Worm (Caenorhabditis elegans): Measurements from ENCODE around the gene phf-34.

phf-34 gene

DNA sequence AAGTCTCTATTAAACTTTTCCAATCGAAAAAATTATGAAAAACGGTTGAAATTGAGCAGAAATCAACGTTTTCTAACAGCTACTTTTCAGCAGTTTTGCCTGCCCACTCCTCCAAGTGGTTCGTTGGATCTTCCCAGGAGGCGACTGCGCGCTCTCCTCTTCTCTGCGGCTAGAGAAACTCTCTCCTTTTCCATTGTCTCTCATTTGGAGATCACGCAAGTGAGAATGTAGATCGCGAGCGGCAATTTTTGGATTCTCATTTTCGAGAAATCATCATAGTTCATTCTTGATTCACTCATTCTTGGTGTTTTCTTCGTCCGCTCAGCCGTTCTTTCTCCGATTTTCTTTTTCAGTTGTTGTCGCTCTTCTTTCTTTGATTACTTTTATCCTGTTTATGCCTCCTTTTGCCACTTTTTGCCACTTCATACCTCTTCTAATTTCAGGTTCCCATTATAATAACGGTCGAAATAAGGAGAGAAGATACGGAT is 15.4 kb downstream of the phf-34 start, which contains the start of gene mrp-4:
Gene mrp-4 (plus strand): TSS at position 438 of the 488 bp plus-strand sequence.
- no peak for TF ChIP-seq zip-2 (tag; optimal IDR thresholded peaks at IDR 0.05)
- peak in 1 of 2 experiments; percentile 33 for TF ChIP-seq unc-62 (GFP tag; optimal IDR thresholded peaks at IDR 0.05 in 1 of 2)
- no peak for TF ChIP-seq unc-62 (tag; optimal IDR thresholded peaks at IDR 0.05)

ce11 chrX:9882572-9882971 is 16.7 kb downstream of the phf-34 start:
- TF ChIP-seq hlh-11 (tag; optimal IDR thresholded peaks at IDR 0.05) = peak; percentile 46
- TF ChIP-seq pqm-1 (tag; optimal IDR thresholded peaks at IDR 0.05) = peak; percentile 59
- no peak for TF ChIP-seq daf-16 (GFP tag; optimal IDR thresholded peaks at IDR 0.05)
- TF ChIP-seq daf-16 (tag; optimal IDR thresholded peaks at IDR 0.05) = peak; percentile 76
- TF ChIP-seq skn-1 (tag; optimal IDR thresholded peaks at IDR 0.05) = no peak
- peak; percentile 56 for TF ChIP-seq dmd-6 (GFP tag; IDR thresholded peaks at IDR 0.05)

DNA sequence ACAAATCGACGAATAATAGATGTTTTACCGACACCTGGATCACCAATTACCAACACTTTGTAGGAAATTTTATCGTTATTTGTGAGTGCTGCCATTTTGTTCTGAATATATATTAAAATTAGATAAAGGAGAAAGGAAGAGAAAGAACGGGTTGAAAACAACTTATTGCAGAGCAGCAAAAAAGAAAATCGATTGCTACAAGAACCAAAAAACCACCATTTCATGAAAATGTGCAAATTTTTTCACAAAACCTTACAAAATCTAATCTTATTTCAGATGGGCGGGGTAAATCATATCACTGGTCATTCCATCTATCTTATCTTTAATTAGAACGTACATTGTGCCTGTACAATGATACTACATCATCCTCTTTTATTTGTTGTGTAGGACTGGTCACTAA is 17.2 kb downstream of the phf-34 start, which contains the start of gene glo-1:
Gene glo-1 (minus strand): TSS at position 101 of the 400 bp plus-strand sequence.
- TF ChIP-seq lin-15B (tag; optimal IDR thresholded peaks at IDR 0.05) (no peak), dve-1 (tag; optimal IDR thresholded peaks at IDR 0.05; ENCODE audit: insufficient read depth) (no peak), F26F4.8 (GFP tag; conservative IDR thresholded peaks at IDR 0.05) (no peak), ces-1 (GFP tag; optimal IDR thresholded peaks at IDR 0.05) (no peak), lin-39 (tag; optimal IDR thresholded peaks at IDR 0.05) (no peak), lin-38 (GFP tag; IDR thresholded peaks at IDR 0.05) (no peak), aly-2 (tag; optimal IDR thresholded peaks at IDR 0.05) (no peak), nhr-6 (tag; optimal IDR thresholded peaks at IDR 0.05) (no peak), nhr-111 (GFP tag; optimal IDR thresholded peaks at IDR 0.05) (no peak), nhr-42 (GFP tag; IDR thresholded peaks at IDR 0.05) (no peak), Y75B8A.6 (GFP tag; IDR thresholded peaks at IDR 0.05) (no peak), nhr-11 (tag; optimal IDR thresholded peaks at IDR 0.05) (no peak), D1046.2 (GFP tag; IDR thresholded peaks at IDR 0.05) (no peak), nhr-77 (tag; optimal IDR thresholded peaks at IDR 0.05) (no peak), ceh-44 (GFP tag; IDR thresholded peaks at IDR 0.05) (no peak), spr-3 (GFP tag; optimal IDR thresholded peaks at IDR 0.05) (no peak), ZK546.5 (tag; optimal IDR thresholded peaks at IDR 0.05) (no peak), ctbp-1 (GFP tag; IDR thresholded peaks at IDR 0.05) (no peak), nhr-41 (GFP tag; IDR thresholded peaks at IDR 0.05) (no peak), fos-1 (tag; optimal IDR thresholded peaks at IDR 0.05) (no peak)

- peak; percentile 31 for TF ChIP-seq aha-1 (tag)
- TF ChIP-seq ceh-82 (tag; optimal IDR thresholded peaks at IDR 0.05) = no peak
- TF ChIP-seq dmd-8 (GFP tag; IDR thresholded peaks at IDR 0.05) = no peak
These were observed 22.2 kb downstream of the phf-34 start, which contains the start of gene R07B1.9 for ce11 chrX:9877117-9877516. Gene R07B1.9, plus strand, starts transcription at chrX:9877417.

DNA sequence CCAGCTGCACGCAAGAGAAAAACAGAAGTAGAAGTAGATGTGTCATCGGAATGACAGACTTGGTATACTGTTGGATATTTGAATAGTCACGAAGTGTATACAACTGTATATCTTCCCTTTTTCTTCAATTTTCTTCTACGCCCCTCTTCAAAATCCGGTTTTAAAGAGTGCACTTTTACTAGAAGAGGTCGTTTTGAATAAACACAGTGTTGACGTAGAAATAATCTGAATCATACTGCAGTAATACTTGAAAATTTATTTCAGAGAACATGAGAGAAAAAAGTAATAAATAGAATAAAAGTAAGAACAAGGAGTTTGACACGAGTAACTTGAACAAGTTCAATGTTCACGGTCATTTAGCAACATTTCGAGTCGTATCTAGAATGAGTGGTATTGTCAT is 26.7 kb downstream of the phf-34 start, which contains the start of gene R07B1.8:
Gene R07B1.8 (minus strand): TSS at position 101 of the 400 bp plus-strand sequence.
- no peak for TF ChIP-seq tra-1 (GFP tag; IDR thresholded peaks at IDR 0.05)
- no peak for TF ChIP-seq daf-8 (GFP tag; IDR thresholded peaks at IDR 0.05)

- TF ChIP-seq hlh-30 (tag; optimal IDR thresholded peaks at IDR 0.05; ENCODE audit: insufficient read depth) = no peak
- no peak for TF ChIP-seq daf-12 (tag; optimal IDR thresholded peaks at IDR 0.05)
- TF ChIP-seq tag-97 (GFP tag; IDR thresholded peaks at IDR 0.05) = no peak
- no peak for TF ChIP-seq lin-1 (GFP tag; IDR thresholded peaks at IDR 0.05)
- no peak for TF ChIP-seq hmg-1.1 (GFP tag; IDR thresholded peaks at IDR 0.05)
- TF ChIP-seq rbr-2 (tag; optimal IDR thresholded peaks at IDR 0.05) = no peak
- TF ChIP-seq F44E2.7 (GFP tag; IDR thresholded peaks at IDR 0.05) = no peak
- no peak for TF ChIP-seq vab-7 (GFP tag; IDR thresholded peaks at IDR 0.05)
These were observed 29.8 kb downstream of the phf-34 start, which contains the start of gene R07B1.13 for ce11 chrX:9869522-9869921. Gene R07B1.13, plus strand, starts transcription at chrX:9869822.

All from whole organism, L4 larva.